Worm (Caenorhabditis elegans) whole organism, L2 larva: ENCODE measurements around the gene B0563.18.

Experiments
- C34F6.9 ChIP-seq: fragments of 150-350 bp; optimal IDR thresholded peaks from 2 replicates; lab custom pipeline; 2014; ENCODE audit warnings: missing biosample characterization, missing genetic modification characterization
- F13H6.1 ChIP-seq: sonication (generic microtip); optimal IDR thresholded peaks from 2 replicates; lab custom pipeline; 2016; ENCODE audit warnings: missing genetic modification characterization, missing compliant biosample characterization
- R02D3.7 ChIP-seq: fragments of 150-350 bp; optimal IDR thresholded peaks from 2 replicates; lab custom pipeline; 2014; ENCODE audit warnings: missing biosample characterization, missing genetic modification characterization
- Y55F3AM.14 ChIP-seq: fragments of 200-800 bp; sonication (Bioruptor generic); optimal IDR thresholded peaks from 2 replicates; lab custom pipeline; 2018; ENCODE audit warnings: mild to moderate bottlenecking, missing genetic modification characterization, missing compliant biosample characterization
- alr-1 ChIP-seq: fragments of 150-350 bp; optimal IDR thresholded peaks from 2 replicates; lab custom pipeline; 2014; ENCODE audit warnings: missing biosample characterization, missing genetic modification characterization
- aly-2 ChIP-seq: fragments of 150-350 bp; optimal IDR thresholded peaks from 2 replicates; lab custom pipeline; 2014; ENCODE audit warnings: missing biosample characterization, missing genetic modification characterization
- blmp-1 ChIP-seq: sonication (generic microtip); optimal IDR thresholded peaks from 2 replicates; lab custom pipeline; 2017; ENCODE audit warnings: missing genetic modification characterization, mild to moderate bottlenecking, missing compliant biosample characterization, antibody characterized with exemption, moderate library complexity; ENCODE audit not compliant: insufficient read depth
- ceh-16 ChIP-seq: fragments of 150-350 bp; optimal IDR thresholded peaks from 2 replicates; lab custom pipeline; 2014; ENCODE audit warnings: missing biosample characterization, missing genetic modification characterization
- ceh-82 ChIP-seq: fragments of 150-350 bp; optimal IDR thresholded peaks from 2 replicates; lab custom pipeline; 2014; ENCODE audit warnings: missing biosample characterization, missing genetic modification characterization
- dmd-4 ChIP-seq: sonication (generic microtip); optimal IDR thresholded peaks from 2 replicates; lab custom pipeline; 2017; ENCODE audit warnings: missing biosample characterization, missing genetic modification characterization
- egl-27 ChIP-seq: sonication (generic microtip); optimal IDR thresholded peaks from 3 replicates; lab custom pipeline; 2017; ENCODE audit warnings: missing biosample characterization, missing genetic modification reagents, missing genetic modification characterization
- elt-1 ChIP-seq: fragments of 150-350 bp; optimal IDR thresholded peaks from 2 replicates; lab custom pipeline; 2014; ENCODE audit warnings: missing biosample characterization, missing genetic modification characterization
- elt-3 ChIP-seq: sonication (generic microtip); optimal IDR thresholded peaks from 2 replicates; lab custom pipeline; 2017; ENCODE audit warnings: missing biosample characterization, missing genetic modification characterization
- fos-1 ChIP-seq: fragments of 150-350 bp; optimal IDR thresholded peaks from 2 replicates; lab custom pipeline; 2014; ENCODE audit warnings: missing biosample characterization, missing genetic modification characterization
- lin-11 ChIP-seq: fragments of 150-350 bp; sonication (generic microtip); optimal IDR thresholded peaks from 2 replicates; lab custom pipeline; 2014; ENCODE audit warnings: missing biosample characterization, missing genetic modification characterization, inconsistent platforms, mixed read lengths
- lin-39 ChIP-seq: fragments of 150-350 bp; optimal IDR thresholded peaks from 2 replicates; lab custom pipeline; 2014; ENCODE audit warnings: missing biosample characterization, missing genetic modification reagents, missing genetic modification characterization
- mab-5 ChIP-seq: fragments of 150-350 bp; optimal IDR thresholded peaks from 2 replicates; lab custom pipeline; 2014; ENCODE audit warnings: missing biosample characterization, missing genetic modification characterization
- mbf-1 ChIP-seq: sonication (generic microtip); optimal IDR thresholded peaks from 2 replicates; lab custom pipeline; 2017; ENCODE audit warnings: missing biosample characterization, missing genetic modification characterization
- mdl-1 ChIP-seq, 2 experiments: fragments of 150-350 bp in 1 of 2; sonication (generic microtip) in 1 of 2; optimal IDR thresholded peaks; 2 replicates each; lab custom pipeline; 2017; ENCODE audit warnings: missing biosample characterization in 2 of 2, missing genetic modification characterization in 2 of 2
- nhr-10 ChIP-seq: sonication (generic microtip); optimal IDR thresholded peaks from 2 replicates; lab custom pipeline; 2017; ENCODE audit warnings: missing biosample characterization, missing genetic modification characterization
- nhr-11 ChIP-seq: fragments of 150-350 bp; optimal IDR thresholded peaks from 2 replicates; lab custom pipeline; 2014; ENCODE audit warnings: missing biosample characterization, missing genetic modification characterization
- nhr-12 ChIP-seq: fragments of 150-350 bp; optimal IDR thresholded peaks from 2 replicates; lab custom pipeline; 2014; ENCODE audit warnings: missing biosample characterization, missing genetic modification characterization
- nhr-129 ChIP-seq: fragments of 150-350 bp; optimal IDR thresholded peaks from 2 replicates; lab custom pipeline; 2014; ENCODE audit warnings: missing biosample characterization, missing genetic modification characterization
- nhr-21 ChIP-seq: fragments of 150-350 bp; optimal IDR thresholded peaks from 2 replicates; lab custom pipeline; 2014; ENCODE audit warnings: missing biosample characterization, missing genetic modification characterization
- nhr-23 ChIP-seq: fragments of 150-350 bp; optimal IDR thresholded peaks from 2 replicates; lab custom pipeline; 2014; ENCODE audit warnings: missing biosample characterization, missing genetic modification reagents, missing genetic modification characterization
- nhr-237 ChIP-seq: fragments of 150-350 bp; optimal IDR thresholded peaks from 2 replicates; lab custom pipeline; 2014; ENCODE audit warnings: missing biosample characterization, missing genetic modification characterization
- nhr-6 ChIP-seq: fragments of 150-350 bp; optimal IDR thresholded peaks from 2 replicates; lab custom pipeline; 2014; ENCODE audit warnings: missing biosample characterization, missing genetic modification characterization
- peb-1 ChIP-seq: fragments of 150-350 bp; optimal IDR thresholded peaks from 2 replicates; lab custom pipeline; 2014; ENCODE audit warnings: missing biosample characterization, missing genetic modification characterization
- sem-4 ChIP-seq: fragments of 150-350 bp; optimal IDR thresholded peaks from 2 replicates; lab custom pipeline; 2014; ENCODE audit warnings: missing biosample characterization, missing genetic modification reagents, missing genetic modification characterization
- skn-1 ChIP-seq: sonication (generic microtip); optimal IDR thresholded peaks from 2 replicates; lab custom pipeline; 2017; ENCODE audit warnings: missing biosample characterization, missing genetic modification characterization
- sma-3 ChIP-seq: sonication (generic microtip); optimal IDR thresholded peaks from 2 replicates; lab custom pipeline; 2016; ENCODE audit warnings: missing genetic modification reagents, missing genetic modification characterization, missing compliant biosample characterization
- sma-9 ChIP-seq, 2 experiments: fragments of 150-350 bp in 1 of 2; sonication (generic microtip) in 1 of 2; optimal IDR thresholded peaks; 2 replicates each; lab custom pipeline; 2014 to 2016; ENCODE audit warnings: missing genetic modification characterization in 2 of 2, mild to moderate bottlenecking in 1 of 2, missing biosample characterization in 1 of 2, missing compliant biosample characterization in 1 of 2, missing genetic modification reagents in 1 of 2, moderate library complexity in 1 of 2
- snpc-4 ChIP-seq: fragments of 150-350 bp; optimal IDR thresholded peaks from 2 replicates; lab custom pipeline; 2014; ENCODE audit warnings: missing biosample characterization, missing genetic modification characterization
- unc-55 ChIP-seq: fragments of 150-350 bp; sonication (generic microtip); optimal IDR thresholded peaks from 3 replicates; lab custom pipeline; 2014; ENCODE audit warnings: missing biosample characterization, missing genetic modification reagents, missing genetic modification characterization
- zag-1 ChIP-seq: fragments of 150-350 bp; optimal IDR thresholded peaks from 2 replicates; lab custom pipeline; 2014; ENCODE audit warnings: missing biosample characterization, missing genetic modification characterization
- ztf-1 ChIP-seq: fragments of 200-800 bp; sonication (Bioruptor generic); conservative IDR thresholded peaks from 2 replicates; pipeline ENCODE4 v1.3.6; 2022; ENCODE audit warnings: missing genetic modification characterization, missing compliant biosample characterization
- ztf-11 ChIP-seq: sonication (generic microtip); optimal IDR thresholded peaks from 2 replicates; lab custom pipeline; 2017; ENCODE audit warnings: missing biosample characterization, missing genetic modification characterization
- ztf-4 ChIP-seq: fragments of 150-350 bp; optimal IDR thresholded peaks from 2 replicates; lab custom pipeline; 2014; ENCODE audit warnings: missing biosample characterization, missing genetic modification characterization

Gene B0563.18

DNA sequence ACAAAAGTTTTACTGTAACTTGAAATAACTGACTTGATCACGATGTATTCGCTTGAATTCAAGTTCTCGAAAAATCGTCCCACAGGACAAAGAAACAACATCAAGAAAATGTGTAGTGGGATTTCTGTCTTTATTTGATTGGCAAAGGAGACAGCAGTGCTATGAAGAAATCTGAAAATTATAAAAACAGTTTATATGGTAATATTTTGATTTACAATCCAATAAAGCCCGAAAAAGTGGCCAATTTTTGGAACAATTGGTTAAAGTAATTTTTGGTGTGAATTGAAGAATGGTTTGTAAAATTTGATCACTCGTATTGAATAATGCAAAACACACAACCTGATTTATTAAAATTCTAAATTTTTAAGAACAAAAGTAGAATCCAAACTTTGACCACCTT lies 8.4 kb downstream of the B0563.18 start, which contains the start of gene Y81B9A.4:
Gene Y81B9A.4 (minus strand): TSS at position 101 of the 400 bp plus-strand sequence.
- TF ChIP-seq nhr-237 (tag; lab: Kevin White, UChicago), result no peak
- TF ChIP-seq snpc-4 (tag; lab: Kevin White, UChicago), result no peak
- no peak for TF ChIP-seq ztf-1 (GFP tag; lab: Robert Waterston, UW)
- no peak for TF ChIP-seq nhr-129 (tag; lab: Kevin White, UChicago)
- no peak for TF ChIP-seq ztf-11 (tag; lab: Kevin White, UChicago)
- TF ChIP-seq lin-39 (tag; lab: Kevin White, UChicago), result no peak

DNA sequence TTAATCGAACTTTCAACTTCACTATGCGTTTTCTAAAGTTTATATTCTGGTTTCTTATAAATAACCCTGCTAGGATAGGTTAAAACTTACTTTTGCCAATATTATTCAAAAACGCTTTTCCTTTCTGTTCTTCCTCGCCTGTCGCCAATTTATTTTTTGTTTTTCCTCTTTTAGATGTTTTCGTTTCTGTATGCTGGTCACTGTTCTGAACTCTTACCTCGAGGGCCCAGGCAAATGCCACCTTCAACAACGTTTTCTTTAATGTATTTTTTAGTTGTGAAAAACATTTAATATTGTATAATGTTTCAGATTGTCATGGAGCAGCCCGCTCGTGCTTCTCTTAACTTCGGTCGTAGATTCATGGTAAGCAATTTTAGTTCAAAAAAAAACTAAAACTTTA lies 9.8 kb downstream of the B0563.18 start, which contains the start of gene Y81B9A.3:
Gene Y81B9A.3 (plus strand): TSS at position 301 of the 400 bp plus-strand sequence.
- TF ChIP-seq F13H6.1, result no peak
- TF ChIP-seq R02D3.7, result no peak
- no peak for TF ChIP-seq nhr-21 (tag; lab: Kevin White, UChicago)
- TF ChIP-seq ztf-4 (tag; lab: Kevin White, UChicago), result no peak
- no peak for TF ChIP-seq lin-39 (tag; lab: Kevin White, UChicago)
- TF ChIP-seq ztf-11 (tag; lab: Kevin White, UChicago), result no peak
- TF ChIP-seq sma-9 (GFP tag; optimal IDR thresholded peaks at IDR 0.05; lab: Kevin White, UChicago), result no peak
- no peak for TF ChIP-seq sma-9 (tag; optimal IDR thresholded peaks at IDR 0.05; lab: Kevin White, UChicago)
- TF ChIP-seq dmd-4 (tag; lab: Kevin White, UChicago), result no peak
- TF ChIP-seq sem-4 (tag; lab: Kevin White, UChicago), result no peak
- TF ChIP-seq skn-1 (tag; lab: Kevin White, UChicago), result no peak
- TF ChIP-seq mdl-1 (tag; optimal IDR thresholded peaks at IDR 0.05; lab: Kevin White, UChicago), result no peak
- TF ChIP-seq sma-3 (GFP tag; lab: Kevin White, UChicago), result no peak
- TF ChIP-seq zag-1, result no peak

DNA sequence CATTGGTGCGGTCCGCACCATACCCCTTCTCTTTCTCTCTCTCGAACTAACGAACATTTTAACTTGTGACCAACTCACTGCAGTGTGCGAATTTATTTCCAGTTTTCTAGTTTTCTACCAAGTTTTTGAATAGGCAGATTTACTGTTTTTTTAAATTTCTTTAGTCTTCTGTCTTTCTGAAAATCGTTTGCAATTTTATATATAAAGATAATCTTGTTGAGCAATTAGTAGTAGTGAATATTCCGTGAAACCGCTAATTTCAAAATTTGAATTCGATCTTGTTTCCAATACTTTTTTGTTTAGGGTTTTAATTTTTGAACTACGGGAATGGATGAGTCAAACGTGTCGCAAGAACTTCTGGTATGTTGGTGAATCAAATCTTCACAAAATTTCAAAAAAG lies 11.5 kb downstream of the B0563.18 start, which contains the start of gene Y81B9A.2:
Gene Y81B9A.2 (plus strand): TSS at position 301 of the 400 bp plus-strand sequence.
- TF ChIP-seq C34F6.9 (tag; lab: Kevin White, UChicago) (no peak), Y55F3AM.14 (GFP tag; lab: Kevin White, UChicago) (no peak), elt-3 (tag; lab: Kevin White, UChicago) (no peak), R02D3.7 (no peak), nhr-21 (tag; lab: Kevin White, UChicago) (no peak), nhr-23 (tag; lab: Kevin White, UChicago) (no peak), ceh-16 (tag; lab: Kevin White, UChicago) (no peak), alr-1 (tag; lab: Kevin White, UChicago) (no peak), blmp-1 (tag; lab: Kevin White, UChicago) (no peak), unc-55 (GFP tag; lab: Kevin White, UChicago) (no peak), nhr-10 (tag; lab: Kevin White, UChicago) (no peak), lin-39 (tag; lab: Kevin White, UChicago) (no peak), nhr-11 (no peak), lin-11 (tag; lab: Kevin White, UChicago) (no peak), nhr-12 (tag; lab: Kevin White, UChicago) (no peak), ztf-1 (GFP tag; lab: Robert Waterston, UW) (no peak), sma-3 (GFP tag; lab: Kevin White, UChicago) (no peak)

DNA sequence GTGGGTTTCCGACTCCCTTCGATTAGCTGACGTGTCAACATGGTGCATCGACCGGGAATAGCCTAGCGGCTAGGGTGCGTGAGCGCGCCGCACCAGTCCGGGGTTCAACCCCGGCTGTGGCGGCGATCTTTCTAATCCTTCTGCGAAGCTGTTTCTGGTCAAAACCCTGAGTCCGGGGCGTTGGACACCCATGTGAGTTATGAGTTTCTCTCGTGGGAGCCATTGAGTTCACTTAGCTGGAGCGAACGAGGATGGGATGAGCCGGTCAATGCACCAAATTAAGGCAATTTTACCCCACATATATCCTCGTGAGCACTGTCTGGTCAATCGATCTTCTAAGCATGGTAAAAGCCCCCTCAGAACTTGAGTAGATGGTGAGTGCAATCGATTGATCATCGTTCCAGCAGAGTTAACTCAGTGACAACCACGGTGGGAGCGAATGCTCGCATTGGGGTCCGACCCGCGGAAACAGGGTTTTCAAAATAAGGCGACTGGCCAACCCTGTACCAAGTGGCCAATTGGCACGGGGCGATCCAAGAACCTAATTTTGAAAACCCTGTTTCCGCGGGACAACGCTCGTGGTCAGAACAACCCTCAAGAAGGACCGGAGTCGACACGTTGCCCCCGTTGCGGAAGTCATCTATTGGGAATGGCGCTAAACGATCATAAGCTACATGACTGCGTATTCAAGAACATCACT lies 19.6 kb downstream of the B0563.18 start, which contains the start of gene Y81B9A.1:
Gene Y81B9A.1 (plus strand): TSS at position 650 of the 700 bp plus-strand sequence.
- TF ChIP-seq ceh-82 (no peak), sem-4 (tag; lab: Kevin White, UChicago) (no peak), peb-1 (tag; lab: Kevin White, UChicago) (no peak), elt-1 (tag; lab: Kevin White, UChicago) (no peak), egl-27 (no peak), mbf-1 (tag; lab: Kevin White, UChicago) (no peak), mab-5 (tag; lab: Kevin White, UChicago) (no peak), nhr-6 (tag; lab: Kevin White, UChicago) (no peak), lin-39 (tag; lab: Kevin White, UChicago) (no peak), sma-3 (GFP tag; lab: Kevin White, UChicago) (no peak), Y55F3AM.14 (GFP tag; lab: Kevin White, UChicago) (no peak), aly-2 (no peak), ztf-1 (GFP tag; lab: Robert Waterston, UW) (no peak), ztf-11 (tag; lab: Kevin White, UChicago) (no peak), nhr-12 (tag; lab: Kevin White, UChicago) (no peak), ztf-4 (tag; lab: Kevin White, UChicago) (no peak), fos-1 (tag; lab: Kevin White, UChicago) (no peak), unc-55 (GFP tag; lab: Kevin White, UChicago) (no peak), nhr-11 (no peak), snpc-4 (tag; lab: Kevin White, UChicago) (no peak)
